Fruit fly (Drosophila melanogaster) whole organism, prepupa: Measurements from ENCODE around the gene CG4036.

Experiments
- CG10669 ChIP-seq: fragments of 200-800 bp; sonication (Bioruptor generic); optimal IDR thresholded peaks from 3 replicates; lab custom pipeline; 2018; ENCODE audit warnings: missing biosample characterization, mild to moderate bottlenecking, missing genetic modification characterization, moderate library complexity
- CG1621 ChIP-seq: fragments of 200-800 bp; sonication (Bioruptor generic); optimal IDR thresholded peaks from 3 replicates; lab custom pipeline; 2018; ENCODE audit warnings: missing biosample characterization, mild to moderate bottlenecking, missing genetic modification characterization
- CG6276 ChIP-seq: fragments of 200-800 bp; sonication (Bioruptor generic); optimal IDR thresholded peaks from 2 replicates; lab custom pipeline; 2017; ENCODE audit warnings: missing biosample characterization, mild to moderate bottlenecking, missing genetic modification characterization
- Lpt ChIP-seq: fragments of 200-800 bp; sonication (Bioruptor generic); optimal IDR thresholded peaks from 3 replicates; lab custom pipeline; 2016; ENCODE audit warnings: missing biosample characterization, missing genetic modification characterization
- Met ChIP-seq: fragments of 200-800 bp; sonication (Bioruptor generic); optimal IDR thresholded peaks from 3 replicates; lab custom pipeline; 2016; ENCODE audit warnings: missing biosample characterization, missing genetic modification characterization
- fd85E ChIP-seq: fragments of 200-800 bp; sonication (Bioruptor generic); optimal IDR thresholded peaks from 3 replicates; lab custom pipeline; 2016; ENCODE audit warnings: missing biosample characterization, missing genetic modification characterization
- pdm3 ChIP-seq: fragments of 200-800 bp; sonication (Bioruptor generic); optimal IDR thresholded peaks from 3 replicates; lab custom pipeline; 2016; ENCODE audit warnings: missing biosample characterization, missing genetic modification characterization
- vri ChIP-seq: fragments of 200-800 bp; sonication (Bioruptor generic); optimal IDR thresholded peaks from 3 replicates; lab custom pipeline; 2016; ENCODE audit warnings: missing biosample characterization, mild to moderate bottlenecking, missing genetic modification characterization

DNA sequence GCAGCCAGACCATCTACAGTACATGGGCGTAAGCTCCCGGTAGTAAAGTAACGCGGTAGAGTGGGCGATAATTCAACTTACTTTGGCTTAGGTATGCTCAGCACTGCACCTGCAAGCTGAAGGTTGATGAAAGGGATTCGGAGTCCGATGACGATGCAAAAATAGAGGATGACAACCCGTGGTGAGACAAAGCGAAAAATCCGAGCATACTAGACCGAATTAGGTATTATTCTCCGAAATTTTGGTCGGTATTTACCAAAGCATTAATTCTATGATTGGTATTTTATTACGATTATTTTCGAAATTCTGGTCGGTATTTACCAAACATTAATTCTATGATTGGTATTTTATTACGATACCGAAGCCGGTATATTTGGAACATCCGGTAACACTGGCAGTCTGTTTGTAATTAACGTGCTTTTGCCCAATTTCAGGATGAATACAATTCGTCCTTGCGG lies at the start of gene CG4036:
- TF ChIP-seq CG1621 (tag; lab: Kevin White, UChicago) (no peak), pdm3 (no peak), Met (GFP tag; lab: Kevin White, UChicago) (no peak), vri (GFP tag; lab: Kevin White, UChicago) (no peak), CG6276 (GFP tag; lab: Kevin White, UChicago) (no peak), CG10669 (no peak), Lpt (no peak), fd85E (GFP tag; lab: Kevin White, UChicago) (no peak)
